In the genomic region with DNA sequence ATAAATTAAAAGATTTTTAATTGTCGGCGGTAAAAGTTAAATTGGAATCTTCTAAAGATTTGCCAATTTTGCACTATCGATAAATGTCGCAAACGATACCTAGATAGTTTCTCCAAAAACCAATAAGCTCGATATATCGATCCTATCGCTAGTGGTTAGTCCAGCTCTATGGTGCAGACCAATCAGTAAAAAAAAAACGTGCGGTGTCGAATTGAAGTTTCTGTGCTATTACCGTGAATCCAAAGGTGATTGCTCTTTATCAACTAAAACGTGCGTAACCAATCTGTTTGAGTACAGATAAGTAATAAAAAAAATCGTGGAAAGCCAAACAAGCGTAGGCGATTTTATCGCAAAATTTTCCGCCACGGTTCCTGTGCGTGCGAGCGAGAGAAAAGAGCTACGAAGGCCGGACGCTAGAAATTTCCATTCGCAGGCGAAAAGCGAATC, we compare ENCODE assay signal across 5 fruit fly cellular contexts.
TF ChIP-seq lines count a peak whose summit lies in the region.

Hsp110 (plus strand) TSS at position 153 of the 447 bp plus-strand sequence.

- peak; percentile 9 for TF ChIP-seq CTCF in whole organism, embryonic (GFP tag; optimal IDR thresholded peaks at IDR 0.05; lab: Kevin White, UChicago)

TF ChIP-seq in whole organism, adult, 20 proteins besides CTCF, POLR2A, EP300 and RAD21 (continues in another document):
- peak; percentile 65 for TF ChIP-seq CG33017 (tag; optimal IDR thresholded peaks at IDR 0.05; lab: Kevin White, UChicago)
- TF ChIP-seq tj (GFP tag; optimal IDR thresholded peaks at IDR 0.05; lab: Kevin White, UChicago) = peak; percentile 48
- TF ChIP-seq cic (GFP tag; optimal IDR thresholded peaks at IDR 0.05; lab: Kevin White, UChicago) = peak; percentile 29
- TF ChIP-seq Hr96 (GFP tag; optimal IDR thresholded peaks at IDR 0.05; lab: Kevin White, UChicago) = no peak
- peak; percentile 94 for TF ChIP-seq Mnt (GFP tag; optimal IDR thresholded peaks at IDR 0.05; lab: Kevin White, UChicago)
- TF ChIP-seq CG1620 (GFP tag; optimal IDR thresholded peaks at IDR 0.05; lab: Kevin White, UChicago) = peak; percentile 43
- no peak for TF ChIP-seq CG7045 (GFP tag; optimal IDR thresholded peaks at IDR 0.05; lab: Kevin White, UChicago)
- peak; percentile 48 for TF ChIP-seq CG7101 (tag; optimal IDR thresholded peaks at IDR 0.05; lab: Kevin White, UChicago)
- peak; percentile 66 for TF ChIP-seq CG11617 (GFP tag; optimal IDR thresholded peaks at IDR 0.05; lab: Kevin White, UChicago)
- no peak for TF ChIP-seq Clk (GFP tag; optimal IDR thresholded peaks at IDR 0.05; lab: Kevin White, UChicago)
- TF ChIP-seq ovo (GFP tag; optimal IDR thresholded peaks at IDR 0.05; lab: Kevin White, UChicago) = peak; percentile 4
- no peak for TF ChIP-seq toe (GFP tag; optimal IDR thresholded peaks at IDR 0.05; lab: Kevin White, UChicago)
- TF ChIP-seq CG5204 (GFP tag; optimal IDR thresholded peaks at IDR 0.05; lab: Kevin White, UChicago) = no peak
- TF ChIP-seq kay (GFP tag; lab: Kevin White, UChicago; ENCODE audit: borderline replicate concordance) = peak; percentile 96
- peak; percentile 64 for TF ChIP-seq bab1 (GFP tag; optimal IDR thresholded peaks at IDR 0.05; lab: Kevin White, UChicago)
- TF ChIP-seq CG12768 (GFP tag; optimal IDR thresholded peaks at IDR 0.05; lab: Kevin White, UChicago) = peak; percentile 36
- peak; percentile 14 for TF ChIP-seq pad (GFP tag; optimal IDR thresholded peaks at IDR 0.05; lab: Kevin White, UChicago)

TF ChIP-seq in whole organism, embryonic, 481 proteins besides CTCF, POLR2A, EP300 and RAD21 (continues in another document):
- TF ChIP-seq bab2 (GFP tag; optimal IDR thresholded peaks at IDR 0.05; lab: Kevin White, UChicago) (no peak), oc (tag; optimal IDR thresholded peaks at IDR 0.05; lab: Kevin White, UChicago) (peak; percentile 3), cas (GFP tag; IDR thresholded peaks at IDR 0.05; lab: Robert Waterston, UW) (no peak), CG2678 (tag; optimal IDR thresholded peaks at IDR 0.05; lab: Kevin White, UChicago) (peak; percentile 7), lab (GFP tag; optimal IDR thresholded peaks at IDR 0.05; lab: Kevin White, UChicago) (peak; percentile 52), Mes4 (GFP tag; optimal IDR thresholded peaks at IDR 0.05; lab: Kevin White, UChicago) (no peak), sna (GFP tag; IDR thresholded peaks at IDR 0.05; lab: Robert Waterston, UW; ENCODE audit: partially characterized antibody) (peak; percentile 97), danr (GFP tag; IDR thresholded peaks at IDR 0.05; lab: Robert Waterston, UW) (no peak), CG6654 (GFP tag; optimal IDR thresholded peaks at IDR 0.05; lab: Kevin White, UChicago) (no peak), ems (GFP tag; optimal IDR thresholded peaks at IDR 0.05; lab: Kevin White, UChicago) (no peak), nmo (GFP tag; optimal IDR thresholded peaks at IDR 0.05; lab: Kevin White, UChicago) (peak; percentile 53), schlank (tag; optimal IDR thresholded peaks at IDR 0.05; lab: Kevin White, UChicago) (no peak), D19A (tag; optimal IDR thresholded peaks at IDR 0.05; lab: Kevin White, UChicago) (no peak), CG13624 (GFP tag; optimal IDR thresholded peaks at IDR 0.05; lab: Kevin White, UChicago) (peak; percentile 26), so (GFP tag; IDR thresholded peaks at IDR 0.05; lab: Robert Waterston, UW) (no peak), Antp (GFP tag; optimal IDR thresholded peaks at IDR 0.05; lab: Kevin White, UChicago) (no peak), ATbp (GFP tag; optimal IDR thresholded peaks at IDR 0.05; lab: Kevin White, UChicago) (no peak), CG33213 (GFP tag; optimal IDR thresholded peaks at IDR 0.05; lab: Kevin White, UChicago) (peak; percentile 56)

TF ChIP-seq in whole organism, prepupa, 60 proteins besides CTCF, POLR2A, EP300 and RAD21 (continues in another document):
- TF ChIP-seq CG31627 (GFP tag; optimal IDR thresholded peaks at IDR 0.05; lab: Kevin White, UChicago) (peak; percentile 19), CG8632 (GFP tag; optimal IDR thresholded peaks at IDR 0.05; lab: Kevin White, UChicago) (no peak), CG4318 (GFP tag; optimal IDR thresholded peaks at IDR 0.05; lab: Kevin White, UChicago) (no peak), Ets21C (GFP tag; optimal IDR thresholded peaks at IDR 0.05; lab: Kevin White, UChicago) (no peak), fd59A (GFP tag; optimal IDR thresholded peaks at IDR 0.05; lab: Kevin White, UChicago) (no peak), Hr38 (GFP tag; optimal IDR thresholded peaks at IDR 0.05; lab: Kevin White, UChicago) (no peak), lz (GFP tag; optimal IDR thresholded peaks at IDR 0.05; lab: Kevin White, UChicago) (peak; percentile 27), Gug (GFP tag; IDR thresholded peaks at IDR 0.05; lab: Robert Waterston, UW) (no peak), CG8119 (GFP tag; IDR thresholded peaks at IDR 0.05; lab: Robert Waterston, UW) (no peak), CG8319 (GFP tag; optimal IDR thresholded peaks at IDR 0.05; lab: Kevin White, UChicago) (no peak), Lpt (GFP tag; optimal IDR thresholded peaks at IDR 0.05; lab: Kevin White, UChicago) (no peak), CG11762 (GFP tag; optimal IDR thresholded peaks at IDR 0.05; lab: Kevin White, UChicago; ENCODE audit: insufficient read depth) (no peak), Smox (GFP tag; optimal IDR thresholded peaks at IDR 0.05; lab: Kevin White, UChicago) (no peak), Eip93F (GFP tag; optimal IDR thresholded peaks at IDR 0.05; lab: Kevin White, UChicago) (no peak), dac (GFP tag; optimal IDR thresholded peaks at IDR 0.05; lab: Kevin White, UChicago) (no peak), CG34406 (GFP tag; optimal IDR thresholded peaks at IDR 0.05; lab: Kevin White, UChicago) (no peak), ss (GFP tag; optimal IDR thresholded peaks at IDR 0.05; lab: Kevin White, UChicago) (peak; percentile 33 to 69), CG6276 (GFP tag; optimal IDR thresholded peaks at IDR 0.05; lab: Kevin White, UChicago) (no peak), salr (GFP tag; optimal IDR thresholded peaks at IDR 0.05; lab: Kevin White, UChicago) (no peak)

TF ChIP-seq in whole organism, pupa, 21 proteins besides CTCF, POLR2A, EP300 and RAD21:
- no peak for TF ChIP-seq gl (tag; optimal IDR thresholded peaks at IDR 0.05; lab: Kevin White, UChicago)
- TF ChIP-seq CG14655 (GFP tag; optimal IDR thresholded peaks at IDR 0.05; lab: Kevin White, UChicago) = no peak
- no peak for TF ChIP-seq CG34367 (tag; optimal IDR thresholded peaks at IDR 0.05; lab: Kevin White, UChicago)
- no peak for TF ChIP-seq rn (GFP tag; IDR thresholded peaks at IDR 0.05; lab: Robert Waterston, UW)
- TF ChIP-seq CG10348 (GFP tag; IDR thresholded peaks at IDR 0.05; lab: Robert Waterston, UW) = no peak
- TF ChIP-seq Snoo (tag; optimal IDR thresholded peaks at IDR 0.05; lab: Kevin White, UChicago) = peak; percentile 14
- TF ChIP-seq CG8301 (tag; optimal IDR thresholded peaks at IDR 0.05; lab: Kevin White, UChicago) = peak; percentile 16
- no peak for TF ChIP-seq CG4496 (GFP tag; IDR thresholded peaks at IDR 0.05; lab: Robert Waterston, UW)
- peak; percentile 77 for TF ChIP-seq EcR (GFP tag; optimal IDR thresholded peaks at IDR 0.05; lab: Kevin White, UChicago)
- TF ChIP-seq CG9948 (tag; optimal IDR thresholded peaks at IDR 0.05; lab: Kevin White, UChicago) = no peak
- TF ChIP-seq Pif1A (GFP tag; optimal IDR thresholded peaks at IDR 0.05; lab: Kevin White, UChicago) = no peak
- TF ChIP-seq CG12605 (GFP tag; IDR thresholded peaks at IDR 0.05; lab: Robert Waterston, UW) = no peak
- peak; percentile 37; the same call in 1 of the 2 replicates for TF ChIP-seq Ets98B (GFP tag; IDR thresholded peaks at IDR 0.05; lab: Robert Waterston, UW)
- TF ChIP-seq fd96Ca (GFP tag; IDR thresholded peaks at IDR 0.05; lab: Robert Waterston, UW) = 0 out of 3 replicates have a peak, but pooled peaks have one; percentile 24
- peak; percentile 12 for TF ChIP-seq CG8159 (tag; optimal IDR thresholded peaks at IDR 0.05; lab: Kevin White, UChicago)

TF ChIP-seq in whole organism, wandering third instar larva, 38 proteins besides CTCF, POLR2A, EP300 and RAD21 (continues in another document):
- peak; percentile 7 for TF ChIP-seq woc (GFP tag; optimal IDR thresholded peaks at IDR 0.05; lab: Kevin White, UChicago)
- no peak for TF ChIP-seq Rel (GFP tag; optimal IDR thresholded peaks at IDR 0.05; lab: Kevin White, UChicago)
- peak; percentile 30 for TF ChIP-seq Rel (tag; optimal IDR thresholded peaks at IDR 0.05; lab: Kevin White, UChicago)
- no peak for TF ChIP-seq Hr78 (GFP tag; optimal IDR thresholded peaks at IDR 0.05; lab: Kevin White, UChicago)
- TF ChIP-seq jim (GFP tag; optimal IDR thresholded peaks at IDR 0.05; lab: Kevin White, UChicago) = peak; percentile 51
- TF ChIP-seq dmrt93B (GFP tag; optimal IDR thresholded peaks at IDR 0.05; lab: Kevin White, UChicago) = no peak
- TF ChIP-seq Mio (GFP tag; optimal IDR thresholded peaks at IDR 0.05; lab: Kevin White, UChicago) = no peak
- peak; percentile 67 for TF ChIP-seq Hr83 (GFP tag; optimal IDR thresholded peaks at IDR 0.05; lab: Kevin White, UChicago; ENCODE audit: poor library complexity, severe bottlenecking)
- TF ChIP-seq pan (optimal IDR thresholded peaks at IDR 0.05; lab: Kevin White, UChicago) = no peak
- no peak for TF ChIP-seq N (GFP tag; optimal IDR thresholded peaks at IDR 0.05; lab: Kevin White, UChicago)
- peak; percentile 62 for TF ChIP-seq rgr (GFP tag; optimal IDR thresholded peaks at IDR 0.05; lab: Kevin White, UChicago)
- no peak for TF ChIP-seq sv (GFP tag; optimal IDR thresholded peaks at IDR 0.05; lab: Kevin White, UChicago)
- no peak for TF ChIP-seq CrebA (GFP tag; optimal IDR thresholded peaks at IDR 0.05; lab: Kevin White, UChicago; ENCODE audit: borderline replicate concordance)
- peak; percentile 72 for TF ChIP-seq sage (GFP tag; optimal IDR thresholded peaks at IDR 0.05; lab: Kevin White, UChicago)
- TF ChIP-seq Hnf4 (GFP tag; optimal IDR thresholded peaks at IDR 0.05; lab: Kevin White, UChicago) = peak; percentile 83
- TF ChIP-seq Dfd (GFP tag; optimal IDR thresholded peaks at IDR 0.05; lab: Kevin White, UChicago) = no peak
- no peak for TF ChIP-seq Abd-B (GFP tag; optimal IDR thresholded peaks at IDR 0.05; lab: Kevin White, UChicago)
- TF ChIP-seq lola (GFP tag; optimal IDR thresholded peaks at IDR 0.05; lab: Kevin White, UChicago) = no peak
- TF ChIP-seq tai (GFP tag; optimal IDR thresholded peaks at IDR 0.05; lab: Kevin White, UChicago) = no peak
- peak; percentile 7 for TF ChIP-seq CG32264 (GFP tag; optimal IDR thresholded peaks at IDR 0.05; lab: Kevin White, UChicago)
- TF ChIP-seq CG9705 (GFP tag; optimal IDR thresholded peaks at IDR 0.05; lab: Kevin White, UChicago) = no peak
- peak in 1 of 2 experiments; percentile 6 for TF ChIP-seq foxo (GFP tag; optimal IDR thresholded peaks at IDR 0.05; lab: Kevin White, UChicago)
- peak; percentile 39 for TF ChIP-seq Sp1 (GFP tag; optimal IDR thresholded peaks at IDR 0.05; lab: Kevin White, UChicago)
- TF ChIP-seq Dif (GFP tag; optimal IDR thresholded peaks at IDR 0.05; lab: Kevin White, UChicago; ENCODE audit: partially characterized antibody) = no peak
- peak; percentile 66 for TF ChIP-seq Jra (GFP tag; optimal IDR thresholded peaks at IDR 0.05; lab: Kevin White, UChicago)
- no peak for TF ChIP-seq dl (GFP tag; optimal IDR thresholded peaks at IDR 0.05; lab: Kevin White, UChicago; ENCODE audit: insufficient read depth in 1 of 2, partially characterized antibody in 2 of 2)
